Worm (Caenorhabditis elegans): ENCODE results near the gene spl-2.

DNA sequence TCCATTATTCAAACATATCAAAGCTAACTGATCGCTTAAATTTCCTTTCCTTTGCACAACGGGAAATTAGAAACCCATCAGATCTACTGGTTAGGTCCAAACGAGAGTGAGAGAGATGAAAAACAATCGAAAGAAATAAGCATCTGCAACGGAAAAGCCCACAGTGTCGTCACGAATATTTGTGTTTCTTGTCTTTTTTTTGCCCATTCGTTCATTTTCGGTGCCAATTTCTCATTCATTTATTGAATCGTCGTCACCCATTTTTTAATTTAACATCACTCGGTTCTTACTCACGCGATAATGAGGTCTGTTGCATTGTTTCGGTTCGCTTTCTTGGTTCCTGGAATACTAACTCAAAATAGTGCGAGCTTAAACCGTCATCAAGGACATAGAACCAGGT lies 22.5 kb downstream of the spl-2 start, which contains the start of gene F21C10.6:
- TF ChIP-seq mep-1 (tag; optimal IDR thresholded peaks at IDR 0.05) (no peak), ztf-11 (tag; optimal IDR thresholded peaks at IDR 0.05) (no peak), nhr-76 (tag; optimal IDR thresholded peaks at IDR 0.05) (no peak), sptf-1 (tag; optimal IDR thresholded peaks at IDR 0.05) (no peak), nhr-12 (tag; optimal IDR thresholded peaks at IDR 0.05) (no peak), snpc-4 (tag; optimal IDR thresholded peaks at IDR 0.05) (no peak), nhr-237 (tag; optimal IDR thresholded peaks at IDR 0.05) (no peak), ces-1 (GFP tag; optimal IDR thresholded peaks at IDR 0.05) (no peak)
